Worm (Caenorhabditis elegans): ENCODE results near the gene C33B4.2.
A peak's percentile ranks its signal among the peaks of the same experiment; 100 is the strongest.

C33B4.2 gene

ce11 chrII:11349892-11350291 lies 22.1 kb downstream of the C33B4.2 start, which contains the start of gene dph-5:
Gene dph-5, plus strand, starts transcription at chrII:11350192.
- no peak for TF ChIP-seq R02D3.7 (tag; optimal IDR thresholded peaks at IDR 0.05)
- TF ChIP-seq fos-1 (tag; optimal IDR thresholded peaks at IDR 0.05), result no peak
- no peak for TF ChIP-seq aly-2 (tag; optimal IDR thresholded peaks at IDR 0.05)
- no peak for TF ChIP-seq sem-4 (tag; optimal IDR thresholded peaks at IDR 0.05)
- TF ChIP-seq F13H6.1 (tag; optimal IDR thresholded peaks at IDR 0.05), result no peak
- no peak for TF ChIP-seq ztf-11 (tag; optimal IDR thresholded peaks at IDR 0.05)

DNA sequence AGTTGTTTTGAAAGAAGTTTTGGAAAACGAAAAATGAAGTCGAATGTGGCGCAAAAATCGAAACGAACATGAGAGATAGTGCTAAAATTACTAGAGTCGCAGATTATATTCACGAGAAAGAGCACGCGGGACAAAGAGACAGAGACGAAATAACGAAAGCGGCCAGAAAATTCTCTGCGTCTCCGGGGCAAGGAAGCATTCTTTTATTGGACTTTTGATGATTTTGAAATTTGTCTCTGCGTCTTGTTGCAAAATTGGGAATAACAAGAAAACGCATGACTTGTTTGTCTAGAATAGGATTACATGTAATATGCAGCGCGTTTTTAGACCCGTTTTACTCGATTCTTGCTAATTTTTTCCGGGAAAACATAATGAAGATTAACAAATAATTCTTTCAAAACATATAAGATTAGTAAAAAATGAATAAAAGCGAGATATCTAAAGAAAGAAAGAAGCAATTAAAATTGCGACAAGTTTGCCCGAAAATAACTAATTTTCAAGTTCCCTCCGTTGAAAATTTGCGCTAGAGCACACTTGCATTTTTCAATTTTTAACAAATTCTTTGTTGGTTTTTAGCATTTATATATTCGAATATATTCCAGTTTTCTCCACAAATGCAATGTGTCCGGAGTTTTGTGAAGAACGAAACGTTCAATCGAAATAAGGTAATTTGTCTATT lies 23.9 kb downstream of the C33B4.2 start, which contains the start of the genes B0491.6 and pigm-1:
Gene B0491.6 (minus strand): TSS at position 466 of the 679 bp plus-strand sequence.
Gene pigm-1 (plus strand): TSS at position 568 of the 679 bp plus-strand sequence.
- TF ChIP-seq skn-1 (tag; optimal IDR thresholded peaks at IDR 0.05), result peak; percentile 73
- TF ChIP-seq lin-39 (tag; optimal IDR thresholded peaks at IDR 0.05), result no peak
- no peak for TF ChIP-seq elt-3 (tag; optimal IDR thresholded peaks at IDR 0.05)
- peak; percentile 89 for TF ChIP-seq crh-2 (tag; optimal IDR thresholded peaks at IDR 0.05)
- TF ChIP-seq C34F6.9 (tag; optimal IDR thresholded peaks at IDR 0.05), result peak; percentile 85
- TF ChIP-seq ceh-16 (tag; optimal IDR thresholded peaks at IDR 0.05), result peak; percentile 23
- peak; percentile 79 for TF ChIP-seq nhr-6 (tag; optimal IDR thresholded peaks at IDR 0.05)
- no peak for TF ChIP-seq ZK546.5 (tag; optimal IDR thresholded peaks at IDR 0.05)
- peak; percentile 42 for TF ChIP-seq lin-11 (tag; optimal IDR thresholded peaks at IDR 0.05)
- peak; percentile 63 for TF ChIP-seq unc-55 (GFP tag; optimal IDR thresholded peaks at IDR 0.05)
- TF ChIP-seq nhr-11 (tag; optimal IDR thresholded peaks at IDR 0.05), result no peak
- no peak for TF ChIP-seq peb-1 (tag; optimal IDR thresholded peaks at IDR 0.05)
- no peak for TF ChIP-seq ama-1 (optimal IDR thresholded peaks at IDR 0.05)
- peak; percentile 50 for TF ChIP-seq nhr-10 (tag; optimal IDR thresholded peaks at IDR 0.05)
- peak; percentile 70 for TF ChIP-seq nhr-25 (tag; optimal IDR thresholded peaks at IDR 0.05)
- TF ChIP-seq aly-2 (tag; optimal IDR thresholded peaks at IDR 0.05), result no peak
- TF ChIP-seq ztf-4 (tag; optimal IDR thresholded peaks at IDR 0.05), result peak; percentile 71
- TF ChIP-seq nhr-23 (tag; optimal IDR thresholded peaks at IDR 0.05), result no peak
- peak; percentile 51 for TF ChIP-seq snpc-4 (tag; optimal IDR thresholded peaks at IDR 0.05)
- TF ChIP-seq unc-62 (GFP tag; optimal IDR thresholded peaks at IDR 0.05), result no peak
- TF ChIP-seq mbf-1 (tag; optimal IDR thresholded peaks at IDR 0.05), result no peak
- no peak for TF ChIP-seq ztf-11 (tag; optimal IDR thresholded peaks at IDR 0.05)
- TF ChIP-seq nhr-77 (tag; optimal IDR thresholded peaks at IDR 0.05), result no peak
- no peak for TF ChIP-seq egl-27 (tag; optimal IDR thresholded peaks at IDR 0.05)
- TF ChIP-seq unc-39 (tag; optimal IDR thresholded peaks at IDR 0.05), result no peak
- no peak for TF ChIP-seq ztf-1 (GFP tag; conservative IDR thresholded peaks at IDR 0.05)
- peak; percentile 68 for TF ChIP-seq nhr-129 (tag; optimal IDR thresholded peaks at IDR 0.05)
- no peak for TF ChIP-seq mab-5 (tag; optimal IDR thresholded peaks at IDR 0.05)
- TF ChIP-seq fos-1 (tag; optimal IDR thresholded peaks at IDR 0.05), result peak; percentile 47
- no peak for TF ChIP-seq alr-1 (tag; optimal IDR thresholded peaks at IDR 0.05)
- TF ChIP-seq elt-1 (tag; optimal IDR thresholded peaks at IDR 0.05), result no peak
- TF ChIP-seq sma-3 (GFP tag; optimal IDR thresholded peaks at IDR 0.05), result peak; percentile 62
- TF ChIP-seq R02D3.7 (tag; optimal IDR thresholded peaks at IDR 0.05), result no peak
- no peak for TF ChIP-seq ceh-82 (tag; optimal IDR thresholded peaks at IDR 0.05)
- TF ChIP-seq dmd-4 (tag; optimal IDR thresholded peaks at IDR 0.05), result no peak
- TF ChIP-seq Y55F3AM.14 (GFP tag; optimal IDR thresholded peaks at IDR 0.05), result no peak
- no peak for TF ChIP-seq nhr-237 (tag; optimal IDR thresholded peaks at IDR 0.05)
- TF ChIP-seq zag-1 (tag; optimal IDR thresholded peaks at IDR 0.05), result peak; percentile 34
- peak in 1 of 2 experiments; percentile 18 for TF ChIP-seq mdl-1 (tag; optimal IDR thresholded peaks at IDR 0.05)
- TF ChIP-seq nhr-21 (tag; optimal IDR thresholded peaks at IDR 0.05), result peak; percentile 79
- peak; percentile 80 for TF ChIP-seq F13H6.1 (tag; optimal IDR thresholded peaks at IDR 0.05)
- TF ChIP-seq lin-13 (GFP tag; optimal IDR thresholded peaks at IDR 0.05), result peak; percentile 39
- TF ChIP-seq blmp-1 (tag; optimal IDR thresholded peaks at IDR 0.05; ENCODE audit: insufficient read depth), result peak; percentile 44
- peak; percentile 64 for TF ChIP-seq sem-4 (tag; optimal IDR thresholded peaks at IDR 0.05)
- no peak for TF ChIP-seq nhr-12 (tag; optimal IDR thresholded peaks at IDR 0.05)
- peak; percentile 45 to 78 for TF ChIP-seq lsy-2 (tag; optimal IDR thresholded peaks at IDR 0.05)
- TF ChIP-seq gmeb-1 (tag; optimal IDR thresholded peaks at IDR 0.05), result peak; percentile 89
- peak; percentile 65 for TF ChIP-seq sma-9 (GFP tag; optimal IDR thresholded peaks at IDR 0.05)
- TF ChIP-seq sma-9 (tag; optimal IDR thresholded peaks at IDR 0.05), result no peak

Measured in whole organism, L2 larva.